Fruit fly (Drosophila melanogaster): ENCODE results near the gene colt.

Gene colt

dm6 chr2L:2759654-2760053, 10.2 kb downstream of the colt start, which contains the start of the genes HemK2, Snapin and Tnpo-SR (continued):
- peak; percentile 97 for TF ChIP-seq CG16813 (GFP tag; IDR thresholded peaks at IDR 0.05; ENCODE audit: partially characterized antibody)
- TF ChIP-seq YL-1 (GFP tag; optimal IDR thresholded peaks at IDR 0.05) = peak; percentile 89
- peak; percentile 23 for TF ChIP-seq CG4707 (GFP tag; optimal IDR thresholded peaks at IDR 0.05)
- peak; percentile 61 for TF ChIP-seq cato (GFP tag; optimal IDR thresholded peaks at IDR 0.05; ENCODE audit: borderline replicate concordance)
- TF ChIP-seq Ada2b (GFP tag; IDR thresholded peaks at IDR 0.05) = peak; percentile 91
- peak in 1 of 3 experiments; percentile 81 for TF ChIP-seq Stat92E (GFP tag; optimal IDR thresholded peaks at IDR 0.05)
- peak; percentile 82 for TF ChIP-seq Lhr (GFP tag; optimal IDR thresholded peaks at IDR 0.05)
- TF ChIP-seq klu (GFP tag; IDR thresholded peaks at IDR 0.05) = peak; percentile 90
- no peak for TF ChIP-seq cg (GFP tag; optimal IDR thresholded peaks at IDR 0.05)
- TF ChIP-seq CG6854 (GFP tag; optimal IDR thresholded peaks at IDR 0.05) = peak; percentile 69
- peak; percentile 85; the same call in 2 of the 3 replicates for TF ChIP-seq CG2199 (GFP tag; IDR thresholded peaks at IDR 0.05)
- TF ChIP-seq pan (optimal IDR thresholded peaks at IDR 0.05) = no peak
- peak in 1 of 2 experiments; percentile 95 for TF ChIP-seq pan (GFP tag; optimal IDR thresholded peaks at IDR 0.05 in 1 of 2, IDR thresholded peaks at IDR 0.05 in 1 of 2)
- peak; percentile 81 for TF ChIP-seq toy (GFP tag; IDR thresholded peaks at IDR 0.05)
- TF ChIP-seq pfk (GFP tag; optimal IDR thresholded peaks at IDR 0.05) = peak; percentile 28
- TF ChIP-seq Spps (tag; optimal IDR thresholded peaks at IDR 0.05) = peak; percentile 69
- TF ChIP-seq grau (tag; optimal IDR thresholded peaks at IDR 0.05) = peak; percentile 91
- no peak for TF ChIP-seq hth (optimal IDR thresholded peaks at IDR 0.05)
- peak; percentile 93 for TF ChIP-seq CG9215 (GFP tag; IDR thresholded peaks at IDR 0.05)
- TF ChIP-seq scrt (GFP tag; optimal IDR thresholded peaks at IDR 0.05) = peak; percentile 79
- peak; percentile 96 for TF ChIP-seq nmo (GFP tag; optimal IDR thresholded peaks at IDR 0.05)
- TF ChIP-seq Sox100B (GFP tag; optimal IDR thresholded peaks at IDR 0.05) = peak; percentile 79
- peak; percentile 72 for TF ChIP-seq CG7963 (GFP tag; IDR thresholded peaks at IDR 0.05; ENCODE audit: partially characterized antibody)
- TF ChIP-seq CG17802 (tag; optimal IDR thresholded peaks at IDR 0.05) = peak; percentile 72
- TF ChIP-seq Max (GFP tag; optimal IDR thresholded peaks at IDR 0.05) = peak; percentile 91
- TF ChIP-seq CG17328 (GFP tag; IDR thresholded peaks at IDR 0.05) = peak; percentile 91
- peak; percentile 90 for TF ChIP-seq CG12769 (tag; optimal IDR thresholded peaks at IDR 0.05)
- peak; percentile 82 for TF ChIP-seq CG13123 (GFP tag; optimal IDR thresholded peaks at IDR 0.05)
- peak; percentile 26 for TF ChIP-seq ash1 (GFP tag; optimal IDR thresholded peaks at IDR 0.05)
- peak; percentile 92 for TF ChIP-seq zfh2 (GFP tag; optimal IDR thresholded peaks at IDR 0.05)
- TF ChIP-seq her (GFP tag; optimal IDR thresholded peaks at IDR 0.05) = peak; percentile 63
- peak; percentile 94 for TF ChIP-seq NFAT (GFP tag; IDR thresholded peaks at IDR 0.05)
- peak; percentile 92 for TF ChIP-seq Bgb (GFP tag; IDR thresholded peaks at IDR 0.05; ENCODE audit: partially characterized antibody)
- peak; percentile 87 for TF ChIP-seq twi (tag; optimal IDR thresholded peaks at IDR 0.05)
- TF ChIP-seq CG6254 (GFP tag; optimal IDR thresholded peaks at IDR 0.05) = peak; percentile 73
- TF ChIP-seq Nf-YC (tag; optimal IDR thresholded peaks at IDR 0.05) = peak; percentile 86
- TF ChIP-seq Sry-δ (GFP tag; optimal IDR thresholded peaks at IDR 0.05) = peak; percentile 96
- TF ChIP-seq ftz-f1 (GFP tag; optimal IDR thresholded peaks at IDR 0.05) = peak; percentile 22
- peak; percentile 88 for TF ChIP-seq CG11560 (tag; IDR thresholded peaks at IDR 0.05)
- no peak for TF ChIP-seq cad (GFP tag; optimal IDR thresholded peaks at IDR 0.05)
- peak; percentile 80 for TF ChIP-seq CG6175 (GFP tag; IDR thresholded peaks at IDR 0.05)
- peak; percentile 87 for TF ChIP-seq CG12942 (GFP tag; optimal IDR thresholded peaks at IDR 0.05)
- TF ChIP-seq hkb (optimal IDR thresholded peaks at IDR 0.05) = no peak
- TF ChIP-seq hkb (GFP tag; IDR thresholded peaks at IDR 0.05) = peak; percentile 93
- TF ChIP-seq CG8944 (GFP tag; optimal IDR thresholded peaks at IDR 0.05) = peak; percentile 69
- TF ChIP-seq cwo (GFP tag; optimal IDR thresholded peaks at IDR 0.05) = peak; percentile 84
- peak; percentile 25 for TF ChIP-seq CTCF (GFP tag; optimal IDR thresholded peaks at IDR 0.05)
- TF ChIP-seq lab (GFP tag; optimal IDR thresholded peaks at IDR 0.05) = peak; percentile 94
- TF ChIP-seq maf-S (GFP tag; optimal IDR thresholded peaks at IDR 0.05) = peak; percentile 84
- peak; percentile 79 for TF ChIP-seq CG5953 (GFP tag; IDR thresholded peaks at IDR 0.05)
- no peak for TF ChIP-seq Kr (GFP tag; optimal IDR thresholded peaks at IDR 0.05)
- TF ChIP-seq Dek (tag; optimal IDR thresholded peaks at IDR 0.05) = peak; percentile 91
